2 fruit fly cellular contexts compared by ENCODE assay signal in genomic region chr3R:17492071-17492470, dm6.
TF ChIP-seq lines count a peak whose summit lies in the region.

No protein-coding gene starts in this region.

- TF ChIP-seq CTCF in whole organism, embryonic (GFP tag; optimal IDR thresholded peaks at IDR 0.05; lab: Kevin White, UChicago) = no peak

TF ChIP-seq in whole organism, embryonic, 481 proteins besides CTCF, POLR2A, EP300 and RAD21:
- no peak for TF ChIP-seq CG10267 (tag; optimal IDR thresholded peaks at IDR 0.05; lab: Kevin White, UChicago)
- TF ChIP-seq CG43689 (GFP tag; IDR thresholded peaks at IDR 0.05; lab: Robert Waterston, UW) = no peak
- TF ChIP-seq oc (tag; optimal IDR thresholded peaks at IDR 0.05; lab: Kevin White, UChicago) = no peak
- no peak for TF ChIP-seq dimm (GFP tag; IDR thresholded peaks at IDR 0.05; lab: Robert Waterston, UW)
- TF ChIP-seq kah (GFP tag; optimal IDR thresholded peaks at IDR 0.05; lab: Kevin White, UChicago) = no peak
- no peak for TF ChIP-seq Adf1 (GFP tag; IDR thresholded peaks at IDR 0.05; lab: Robert Waterston, UW)
- TF ChIP-seq CG3726 (GFP tag; IDR thresholded peaks at IDR 0.05; lab: Robert Waterston, UW) = peak; percentile 53; the same call in 1 of the 3 replicates
- TF ChIP-seq her (GFP tag; optimal IDR thresholded peaks at IDR 0.05; lab: Kevin White, UChicago) = no peak
- TF ChIP-seq Ptx1 (GFP tag; IDR thresholded peaks at IDR 0.05; lab: Robert Waterston, UW) = no peak
- no peak for TF ChIP-seq pzg (GFP tag; optimal IDR thresholded peaks at IDR 0.05; lab: Kevin White, UChicago)
- peak; percentile 14 for TF ChIP-seq Ets65A (GFP tag; lab: Kevin White, UChicago)
- TF ChIP-seq CG3065 (GFP tag; optimal IDR thresholded peaks at IDR 0.05; lab: Kevin White, UChicago) = no peak
- TF ChIP-seq CG7372 (GFP tag; IDR thresholded peaks at IDR 0.05; lab: Robert Waterston, UW) = peak; percentile 61
- TF ChIP-seq CG6813 (GFP tag; optimal IDR thresholded peaks at IDR 0.05; lab: Kevin White, UChicago) = no peak
- no peak for TF ChIP-seq nom (GFP tag; optimal IDR thresholded peaks at IDR 0.05; lab: Kevin White, UChicago)
- TF ChIP-seq E2f2 (GFP tag; IDR thresholded peaks at IDR 0.05; lab: Robert Waterston, UW) = no peak
- no peak for TF ChIP-seq sens (GFP tag; lab: Kevin White, UChicago)
- TF ChIP-seq prd (optimal IDR thresholded peaks at IDR 0.05; lab: Kevin White, UChicago) = no peak
- TF ChIP-seq prd (GFP tag; IDR thresholded peaks at IDR 0.05; lab: Robert Waterston, UW) = 0 out of 3 replicates have a peak, but pooled peaks have one; percentile 15
- no peak for TF ChIP-seq CG10321 (GFP tag; IDR thresholded peaks at IDR 0.05; lab: Robert Waterston, UW)
TF ChIP-seq in whole organism, embryonic: peak in this region for 4.

TF ChIP-seq in whole organism, prepupa, 60 proteins besides CTCF, POLR2A, EP300 and RAD21:
- TF ChIP-seq Hr4 (GFP tag; optimal IDR thresholded peaks at IDR 0.05; lab: Kevin White, UChicago) (no peak), svp (GFP tag; lab: Kevin White, UChicago) (peak; percentile 24)
